Worm (Caenorhabditis elegans) whole organism, late embryonic: Measurements from ENCODE around the gene Y111B2A.1.
A peak's percentile ranks its signal among the peaks of the same experiment; 100 is the strongest.

Experiments used
- K02D7.2 ChIP-seq: sonication (generic microtip); optimal IDR thresholded peaks from 2 replicates; lab custom pipeline; 2017; ENCODE audit warnings: mild to moderate bottlenecking, missing genetic modification characterization, missing compliant biosample characterization
- T23F11.4 ChIP-seq: fragments of 200-800 bp; sonication (Bioruptor generic); optimal IDR thresholded peaks from 2 replicates; lab custom pipeline; 2018; ENCODE audit warnings: mild to moderate bottlenecking, missing genetic modification characterization, missing compliant biosample characterization
- ahr-1 ChIP-seq: sonication (generic microtip); optimal IDR thresholded peaks from 2 replicates; lab custom pipeline; 2016; ENCODE audit warnings: missing genetic modification characterization, missing compliant biosample characterization
- ceh-18 ChIP-seq: sonication (generic microtip); optimal IDR thresholded peaks from 2 replicates; lab custom pipeline; 2016; ENCODE audit warnings: missing genetic modification characterization, missing compliant biosample characterization
- ceh-22 ChIP-seq: sonication (generic microtip); optimal IDR thresholded peaks from 2 replicates; lab custom pipeline; 2017; ENCODE audit warnings: missing biosample characterization, missing genetic modification characterization
- ceh-30 ChIP-seq: fragments of 150-350 bp; optimal IDR thresholded peaks from 2 replicates; lab custom pipeline; 2014; ENCODE audit warnings: missing biosample characterization, missing genetic modification characterization
- ceh-31 ChIP-seq: sonication (generic microtip); optimal IDR thresholded peaks from 2 replicates; lab custom pipeline; 2016; ENCODE audit warnings: missing genetic modification characterization, missing compliant biosample characterization
- ceh-48 ChIP-seq: sonication (generic microtip); optimal IDR thresholded peaks from 2 replicates; lab custom pipeline; 2016; ENCODE audit warnings: missing genetic modification characterization, inconsistent platforms, missing compliant biosample characterization
- ceh-6 ChIP-seq: fragments of 200-800 bp; sonication (Bioruptor generic); optimal IDR thresholded peaks from 2 replicates; lab custom pipeline; 2018; ENCODE audit warnings: mild to moderate bottlenecking, missing genetic modification characterization, missing compliant biosample characterization
- ceh-9 ChIP-seq: sonication (generic microtip); optimal IDR thresholded peaks from 2 replicates; lab custom pipeline; 2016; ENCODE audit warnings: mild to moderate bottlenecking, missing genetic modification characterization, inconsistent platforms, missing compliant biosample characterization
- che-1 ChIP-seq: sonication (generic microtip); optimal IDR thresholded peaks from 2 replicates; lab custom pipeline; 2016; ENCODE audit warnings: mild to moderate bottlenecking, missing genetic modification characterization, missing compliant biosample characterization
- elt-2 ChIP-seq: sonication (generic microtip); optimal IDR thresholded peaks from 2 replicates; lab custom pipeline; 2016; ENCODE audit warnings: missing genetic modification reagents, missing genetic modification characterization, missing compliant biosample characterization
- ets-4 ChIP-seq: sonication (generic microtip); optimal IDR thresholded peaks from 2 replicates; lab custom pipeline; 2016; ENCODE audit warnings: missing genetic modification characterization, missing compliant biosample characterization
- eyg-1 ChIP-seq: sonication (generic microtip); optimal IDR thresholded peaks from 2 replicates; lab custom pipeline; 2016; ENCODE audit warnings: missing genotype, missing genetic modification characterization, missing compliant biosample characterization
- fax-1 ChIP-seq: sonication (generic microtip); optimal IDR thresholded peaks from 2 replicates; lab custom pipeline; 2016; ENCODE audit warnings: missing genotype, missing genetic modification characterization, missing compliant biosample characterization
- fkh-10 ChIP-seq: fragments of 150-350 bp; optimal IDR thresholded peaks from 2 replicates; lab custom pipeline; 2014; ENCODE audit warnings: missing biosample characterization, missing genetic modification reagents, missing genetic modification characterization
- fkh-6 ChIP-seq: sonication (generic microtip); optimal IDR thresholded peaks from 2 replicates; lab custom pipeline; 2016; ENCODE audit warnings: missing genetic modification characterization, missing compliant biosample characterization
- hlh-30 ChIP-seq: sonication (generic microtip); optimal IDR thresholded peaks from 2 replicates; lab custom pipeline; 2017; ENCODE audit warnings: antibody characterized with exemption, missing genetic modification characterization, missing compliant biosample characterization; ENCODE audit not compliant: insufficient read depth
- hlh-6 ChIP-seq: sonication (generic microtip); optimal IDR thresholded peaks from 2 replicates; lab custom pipeline; 2016; ENCODE audit warnings: missing genotype, missing genetic modification characterization, missing compliant biosample characterization
- lim-6 ChIP-seq: sonication (generic microtip); optimal IDR thresholded peaks from 2 replicates; lab custom pipeline; 2016; ENCODE audit warnings: missing genetic modification characterization, missing compliant biosample characterization
- mec-3 ChIP-seq: sonication (generic microtip); optimal IDR thresholded peaks from 2 replicates; lab custom pipeline; 2016; ENCODE audit warnings: borderline replicate concordance, missing genetic modification characterization, missing compliant biosample characterization
- nhr-11 ChIP-seq: fragments of 150-350 bp; optimal IDR thresholded peaks from 2 replicates; lab custom pipeline; 2014; ENCODE audit warnings: missing biosample characterization, missing genetic modification characterization
- npax-4 ChIP-seq: sonication (generic microtip); optimal IDR thresholded peaks from 2 replicates; lab custom pipeline; 2016; ENCODE audit warnings: missing genetic modification characterization, missing compliant biosample characterization
- odd-2 ChIP-seq: sonication (generic microtip); optimal IDR thresholded peaks from 2 replicates; lab custom pipeline; 2017; ENCODE audit warnings: antibody characterized with exemption, mild to moderate bottlenecking, missing genetic modification characterization, missing compliant biosample characterization
- pat-9 ChIP-seq: fragments of 200-800 bp; sonication (Bioruptor generic); optimal IDR thresholded peaks from 2 replicates; lab custom pipeline; 2018; ENCODE audit warnings: mild to moderate bottlenecking, missing genetic modification characterization, moderate library complexity, missing compliant biosample characterization
- pha-2 ChIP-seq: sonication (generic microtip); optimal IDR thresholded peaks from 2 replicates; lab custom pipeline; 2017; ENCODE audit warnings: mild to moderate bottlenecking, missing genetic modification characterization, missing compliant biosample characterization
- ref-2 ChIP-seq: sonication (generic microtip); optimal IDR thresholded peaks from 2 replicates; lab custom pipeline; 2016; ENCODE audit warnings: missing genetic modification characterization, missing compliant biosample characterization
- rnt-1 ChIP-seq: sonication (generic microtip); optimal IDR thresholded peaks from 2 replicates; lab custom pipeline; 2016; ENCODE audit warnings: missing genetic modification characterization, missing compliant biosample characterization
- sox-4 ChIP-seq: sonication (generic microtip); optimal IDR thresholded peaks from 2 replicates; lab custom pipeline; 2017; ENCODE audit warnings: mild to moderate bottlenecking, missing genetic modification characterization, inconsistent platforms, missing compliant biosample characterization
- syd-9 ChIP-seq: sonication (generic microtip); optimal IDR thresholded peaks from 2 replicates; lab custom pipeline; 2016; ENCODE audit warnings: mild to moderate bottlenecking, missing genetic modification characterization, moderate library complexity, missing compliant biosample characterization
- ttx-3 ChIP-seq: sonication (generic microtip); optimal IDR thresholded peaks from 2 replicates; lab custom pipeline; 2016; ENCODE audit warnings: missing genetic modification reagents, missing genetic modification characterization, missing compliant biosample characterization
- unc-3 ChIP-seq, 2 experiments: fragments of 200-800 bp in 1 of 2; sonication (Bioruptor generic) in 1 of 2; sonication (generic microtip) in 1 of 2; conservative IDR thresholded peaks in 1 of 2; optimal IDR thresholded peaks in 1 of 2; 2 replicates each; pipeline versions ENCODE4 v1.3.6 to Lab custom; 2016 to 2022; ENCODE audit warnings: missing compliant biosample characterization in 2 of 2, missing genetic modification characterization in 2 of 2, missing genetic modification reagents in 1 of 2
- unc-42 ChIP-seq: sonication (generic microtip); optimal IDR thresholded peaks from 2 replicates; lab custom pipeline; 2016; ENCODE audit warnings: missing genotype, missing genetic modification characterization, missing compliant biosample characterization

Y111B2A.1 gene

DNA sequence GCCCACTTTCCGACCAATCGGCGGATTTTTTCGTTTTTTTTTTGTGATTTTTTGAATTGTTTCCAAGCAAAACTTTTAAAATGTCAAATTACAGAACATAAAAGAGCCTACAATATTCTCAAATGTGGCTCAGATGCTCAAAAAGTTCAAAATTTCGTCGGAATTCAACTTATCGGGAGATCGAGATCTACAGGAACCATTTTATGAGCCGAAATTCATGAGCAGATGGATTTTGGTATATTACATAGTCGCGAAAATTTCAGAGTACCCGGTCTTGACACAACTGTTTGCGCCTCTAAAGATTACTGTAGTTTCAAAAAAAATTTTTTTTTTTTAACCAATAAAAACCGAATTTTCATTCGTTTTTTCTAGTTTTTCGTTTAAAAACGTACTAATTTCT is 36.5 kb downstream of the Y111B2A.1 start:
- TF ChIP-seq fkh-6 (tag; lab: Kevin White, UChicago) (no peak), sox-4 (no peak), ceh-22 (tag; lab: Kevin White, UChicago) (no peak), pat-9 (tag; lab: Kevin White, UChicago) (no peak), ttx-3 (tag; lab: Kevin White, UChicago) (no peak), unc-3 (GFP tag; conservative IDR thresholded peaks at IDR 0.05; lab: Robert Waterston, UW) (no peak), unc-3 (tag; optimal IDR thresholded peaks at IDR 0.05; lab: Kevin White, UChicago) (no peak), T23F11.4 (GFP tag; lab: Kevin White, UChicago) (no peak), hlh-30 (tag; lab: Kevin White, UChicago) (no peak)

DNA sequence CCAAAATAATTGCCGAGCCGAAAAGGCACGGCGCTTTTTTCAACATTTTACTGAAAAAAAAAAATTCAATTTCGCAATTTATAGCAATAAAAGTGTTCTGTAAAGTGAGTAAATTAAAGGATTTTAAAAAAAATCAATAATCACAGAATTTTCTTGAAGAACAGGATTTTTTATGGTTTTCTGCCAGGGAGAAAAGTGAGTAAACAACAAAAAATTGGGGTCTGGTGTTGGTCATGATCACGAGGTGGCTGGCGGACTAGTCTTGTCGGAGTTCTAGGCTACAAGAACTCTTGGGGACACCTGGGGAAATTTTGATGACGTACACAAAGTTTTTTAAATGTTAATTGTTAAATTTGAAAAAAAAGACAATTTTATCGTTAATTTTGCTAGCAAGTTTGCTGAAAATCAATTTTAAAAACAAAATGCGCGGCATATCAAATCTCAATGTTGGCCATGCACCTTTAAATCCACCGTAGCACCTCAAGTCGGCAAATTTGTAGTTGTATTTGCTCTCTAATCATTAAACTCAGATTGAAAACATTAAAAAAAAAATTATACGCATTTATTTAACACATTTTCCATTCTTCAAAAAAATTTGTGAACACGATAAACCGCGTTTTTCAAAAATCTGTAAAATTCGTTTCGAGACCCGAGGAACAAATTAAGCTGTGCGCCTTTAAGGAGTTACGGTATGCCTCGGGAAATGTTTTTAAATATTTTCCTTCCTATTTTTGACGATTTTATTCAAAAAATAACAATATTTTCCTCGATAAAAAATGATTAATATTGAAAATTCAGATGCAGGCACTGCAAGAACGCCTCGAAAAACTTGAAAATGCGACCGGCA is 38.4 kb downstream of the Y111B2A.1 start, which contains the start of the genes scav-3 and Y49E10.21:
scav-3 (minus strand) TSS at position 50 of the 847 bp plus-strand sequence.
Y49E10.21 (plus strand) TSS at position 797 of the 847 bp plus-strand sequence.
- TF ChIP-seq odd-2 = no peak
- TF ChIP-seq eyg-1 (tag; lab: Kevin White, UChicago) = no peak
- no peak for TF ChIP-seq lim-6 (tag; lab: Kevin White, UChicago)
- no peak for TF ChIP-seq fax-1 (tag; lab: Kevin White, UChicago)
- no peak for TF ChIP-seq ceh-30
- no peak for TF ChIP-seq pha-2 (tag; lab: Kevin White, UChicago)
- no peak for TF ChIP-seq syd-9 (tag; lab: Kevin White, UChicago)
- TF ChIP-seq K02D7.2 (tag; lab: Kevin White, UChicago) = no peak
- no peak for TF ChIP-seq T23F11.4 (GFP tag; lab: Kevin White, UChicago)
- TF ChIP-seq hlh-30 (tag; lab: Kevin White, UChicago) = peak; percentile 75
- peak; percentile 37 for TF ChIP-seq ceh-31 (tag; lab: Kevin White, UChicago)
- no peak for TF ChIP-seq ttx-3 (tag; lab: Kevin White, UChicago)
- TF ChIP-seq hlh-6 (tag; lab: Kevin White, UChicago) = no peak
- no peak for TF ChIP-seq ceh-9
- TF ChIP-seq ets-4 = peak; percentile 43
- TF ChIP-seq ceh-22 (tag; lab: Kevin White, UChicago) = no peak

DNA sequence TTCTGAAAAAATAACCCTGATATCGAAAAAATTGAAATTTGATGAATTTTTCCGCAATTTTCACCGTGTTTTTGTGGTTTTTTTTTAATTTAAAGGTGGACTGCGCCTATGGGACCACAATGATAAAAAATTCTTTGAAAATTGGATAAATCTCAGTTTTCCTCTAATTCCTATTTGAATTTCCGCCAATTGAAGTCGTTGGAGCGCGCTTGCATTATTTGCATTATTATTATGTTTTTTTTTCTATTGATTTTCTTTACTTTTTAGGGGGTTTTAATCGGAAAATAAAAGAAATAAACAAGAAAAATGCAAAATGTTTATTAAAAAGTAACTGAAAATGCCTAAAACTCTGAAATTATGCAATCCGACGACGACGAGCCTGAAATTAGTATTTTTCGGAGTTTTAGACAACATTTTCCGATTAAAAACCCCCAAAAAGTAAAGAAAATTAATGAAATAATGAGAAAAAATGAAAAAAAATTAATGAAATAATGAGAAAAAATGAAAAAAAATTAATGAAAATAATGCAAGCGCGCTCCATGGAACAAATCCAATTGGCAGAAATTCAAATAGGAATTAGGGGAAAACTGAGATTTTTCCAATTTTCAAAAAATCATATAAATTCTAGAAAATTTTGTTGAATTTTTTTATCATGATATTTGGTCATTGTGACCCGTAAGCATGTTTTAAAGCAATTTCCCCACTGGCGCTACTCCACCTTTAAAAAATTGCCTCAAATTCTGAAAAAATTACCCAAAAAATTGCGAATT is 39.6 kb downstream of the Y111B2A.1 start:
- no peak for TF ChIP-seq fkh-10 (GFP tag; lab: Kevin White, UChicago)
- no peak for TF ChIP-seq ahr-1 (tag; lab: Kevin White, UChicago)
- TF ChIP-seq ceh-6 (GFP tag; lab: Kevin White, UChicago) = no peak
- TF ChIP-seq ceh-48 (tag; lab: Kevin White, UChicago) = no peak
- TF ChIP-seq unc-42 (tag; lab: Kevin White, UChicago) = no peak
- no peak for TF ChIP-seq rnt-1
- TF ChIP-seq fax-1 (tag; lab: Kevin White, UChicago) = no peak
- TF ChIP-seq npax-4 (tag; lab: Kevin White, UChicago) = no peak
- TF ChIP-seq mec-3 = no peak
- no peak for TF ChIP-seq che-1 (tag; lab: Kevin White, UChicago)
- TF ChIP-seq ceh-18 = no peak
- TF ChIP-seq ref-2 (tag; lab: Kevin White, UChicago) = no peak
- no peak for TF ChIP-seq ceh-22 (tag; lab: Kevin White, UChicago)
- TF ChIP-seq nhr-11 (tag; lab: Kevin White, UChicago) = no peak
- TF ChIP-seq fkh-6 (tag; lab: Kevin White, UChicago) = no peak
- no peak for TF ChIP-seq elt-2 (tag; lab: Kevin White, UChicago)
- no peak for TF ChIP-seq ceh-30
- TF ChIP-seq ets-4 = no peak
